Worm (Caenorhabditis elegans) whole organism, late embryonic: ENCODE data around the gene nhr-56.
"Not testable (repeated sequence)": the region's sequence is repeated elsewhere in the genome, so short reads cannot be mapped to it uniquely, and the experiment has no call there.

Experiments used
- C08G9.2 ChIP-seq: sonication (generic microtip); optimal IDR thresholded peaks from 2 replicates; lab custom pipeline; 2016; ENCODE audit warnings: mild to moderate bottlenecking, missing genetic modification characterization, moderate library complexity, missing compliant biosample characterization
- F13H6.1 ChIP-seq: sonication (generic microtip); optimal IDR thresholded peaks from 2 replicates; lab custom pipeline; 2016; ENCODE audit warnings: missing genetic modification characterization, missing compliant biosample characterization
- K09A11.1 ChIP-seq: sonication (generic microtip); optimal IDR thresholded peaks from 2 replicates; lab custom pipeline; 2017; ENCODE audit warnings: antibody characterized with exemption, mild to moderate bottlenecking, missing genetic modification characterization, missing compliant biosample characterization; ENCODE audit not compliant: insufficient read depth
- Y22D7AL.16 ChIP-seq: sonication (generic microtip); optimal IDR thresholded peaks from 2 replicates; lab custom pipeline; 2016; ENCODE audit warnings: missing genetic modification characterization, missing compliant biosample characterization
- ama-1 ChIP-seq: fragments of 150-350 bp; optimal IDR thresholded peaks from 2 replicates; lab custom pipeline; 2014
- ceh-14 ChIP-seq: sonication (generic microtip); optimal IDR thresholded peaks from 2 replicates; lab custom pipeline; 2016; ENCODE audit warnings: missing genotype, missing genetic modification characterization, missing compliant biosample characterization
- ceh-18 ChIP-seq: sonication (generic microtip); optimal IDR thresholded peaks from 2 replicates; lab custom pipeline; 2016; ENCODE audit warnings: missing genetic modification characterization, missing compliant biosample characterization
- ceh-22 ChIP-seq: sonication (generic microtip); optimal IDR thresholded peaks from 2 replicates; lab custom pipeline; 2017; ENCODE audit warnings: missing biosample characterization, missing genetic modification characterization
- ceh-30 ChIP-seq: fragments of 150-350 bp; optimal IDR thresholded peaks from 2 replicates; lab custom pipeline; 2014; ENCODE audit warnings: missing biosample characterization, missing genetic modification characterization
- ceh-34 ChIP-seq: sonication (generic microtip); optimal IDR thresholded peaks from 2 replicates; lab custom pipeline; 2016; ENCODE audit warnings: mild to moderate bottlenecking, missing genetic modification characterization, missing compliant biosample characterization
- ceh-48 ChIP-seq: sonication (generic microtip); optimal IDR thresholded peaks from 2 replicates; lab custom pipeline; 2016; ENCODE audit warnings: missing genetic modification characterization, inconsistent platforms, missing compliant biosample characterization
- ceh-6 ChIP-seq: fragments of 200-800 bp; sonication (Bioruptor generic); optimal IDR thresholded peaks from 2 replicates; lab custom pipeline; 2018; ENCODE audit warnings: mild to moderate bottlenecking, missing genetic modification characterization, missing compliant biosample characterization
- che-1 ChIP-seq: sonication (generic microtip); optimal IDR thresholded peaks from 2 replicates; lab custom pipeline; 2016; ENCODE audit warnings: mild to moderate bottlenecking, missing genetic modification characterization, missing compliant biosample characterization
- dve-1 ChIP-seq: sonication (generic microtip); optimal IDR thresholded peaks from 2 replicates; lab custom pipeline; 2017; ENCODE audit warnings: antibody characterized with exemption, mild to moderate bottlenecking, missing genetic modification characterization, missing compliant biosample characterization
- ets-4 ChIP-seq: sonication (generic microtip); optimal IDR thresholded peaks from 2 replicates; lab custom pipeline; 2016; ENCODE audit warnings: missing genetic modification characterization, missing compliant biosample characterization
- fax-1 ChIP-seq: sonication (generic microtip); optimal IDR thresholded peaks from 2 replicates; lab custom pipeline; 2016; ENCODE audit warnings: missing genotype, missing genetic modification characterization, missing compliant biosample characterization
- fkh-10 ChIP-seq: fragments of 150-350 bp; optimal IDR thresholded peaks from 2 replicates; lab custom pipeline; 2014; ENCODE audit warnings: missing biosample characterization, missing genetic modification reagents, missing genetic modification characterization
- gmeb-2 ChIP-seq: sonication (generic microtip); optimal IDR thresholded peaks from 2 replicates; lab custom pipeline; 2016; ENCODE audit warnings: missing genetic modification characterization, inconsistent platforms, missing compliant biosample characterization
- hlh-13 ChIP-seq: fragments of 200-800 bp; sonication (Bioruptor generic); optimal IDR thresholded peaks from 2 replicates; lab custom pipeline; 2018; ENCODE audit warnings: mild to moderate bottlenecking, missing genetic modification characterization, missing compliant biosample characterization
- hlh-15 ChIP-seq: sonication (generic microtip); optimal IDR thresholded peaks from 2 replicates; lab custom pipeline; 2016; ENCODE audit warnings: missing genetic modification characterization, missing compliant biosample characterization
- hlh-6 ChIP-seq: sonication (generic microtip); optimal IDR thresholded peaks from 2 replicates; lab custom pipeline; 2016; ENCODE audit warnings: missing genotype, missing genetic modification characterization, missing compliant biosample characterization
- lin-11 ChIP-seq: fragments of 200-800 bp; sonication (Bioruptor generic); optimal IDR thresholded peaks from 2 replicates; lab custom pipeline; 2018; ENCODE audit warnings: mild to moderate bottlenecking, missing genetic modification characterization, missing compliant biosample characterization
- mec-3 ChIP-seq: sonication (generic microtip); optimal IDR thresholded peaks from 2 replicates; lab custom pipeline; 2016; ENCODE audit warnings: borderline replicate concordance, missing genetic modification characterization, missing compliant biosample characterization
- odd-2 ChIP-seq: sonication (generic microtip); optimal IDR thresholded peaks from 2 replicates; lab custom pipeline; 2017; ENCODE audit warnings: antibody characterized with exemption, mild to moderate bottlenecking, missing genetic modification characterization, missing compliant biosample characterization
- pax-1 ChIP-seq: fragments of 150-350 bp; optimal IDR thresholded peaks from 2 replicates; lab custom pipeline; 2014; ENCODE audit warnings: missing biosample characterization, missing genetic modification characterization
- pha-4 ChIP-seq: fragments of 150-350 bp; optimal IDR thresholded peaks from 2 replicates; lab custom pipeline; 2018; ENCODE audit warnings: missing biosample characterization, missing genetic modification reagents, missing genetic modification characterization
- pqm-1 ChIP-seq: sonication (generic microtip); optimal IDR thresholded peaks from 2 replicates; lab custom pipeline; 2016; ENCODE audit warnings: missing genetic modification characterization, missing compliant biosample characterization
- ref-2 ChIP-seq: sonication (generic microtip); optimal IDR thresholded peaks from 2 replicates; lab custom pipeline; 2016; ENCODE audit warnings: missing genetic modification characterization, missing compliant biosample characterization
- rnt-1 ChIP-seq: sonication (generic microtip); optimal IDR thresholded peaks from 2 replicates; lab custom pipeline; 2016; ENCODE audit warnings: missing genetic modification characterization, missing compliant biosample characterization
- sox-2 ChIP-seq: fragments of 200-800 bp; sonication (Bioruptor generic); IDR thresholded peaks from 2 replicates; pipeline ENCODE4 v1.3.6; 2022; ENCODE audit warnings: missing genetic modification reagents, missing genetic modification characterization, missing compliant biosample characterization
- syd-9 ChIP-seq: sonication (generic microtip); optimal IDR thresholded peaks from 2 replicates; lab custom pipeline; 2016; ENCODE audit warnings: mild to moderate bottlenecking, missing genetic modification characterization, moderate library complexity, missing compliant biosample characterization
- tbx-7 ChIP-seq: sonication (generic microtip); optimal IDR thresholded peaks from 2 replicates; lab custom pipeline; 2016; ENCODE audit warnings: missing genotype, missing genetic modification characterization, missing compliant biosample characterization
- ttx-3 ChIP-seq: sonication (generic microtip); optimal IDR thresholded peaks from 2 replicates; lab custom pipeline; 2016; ENCODE audit warnings: missing genetic modification reagents, missing genetic modification characterization, missing compliant biosample characterization
- unc-3 ChIP-seq, 2 experiments: fragments of 200-800 bp in 1 of 2; sonication (Bioruptor generic) in 1 of 2; sonication (generic microtip) in 1 of 2; conservative IDR thresholded peaks in 1 of 2; optimal IDR thresholded peaks in 1 of 2; 2 replicates each; pipeline versions ENCODE4 v1.3.6 to Lab custom; 2016 to 2022; ENCODE audit warnings: missing compliant biosample characterization in 2 of 2, missing genetic modification characterization in 2 of 2, missing genetic modification reagents in 1 of 2
- unc-42 ChIP-seq: sonication (generic microtip); optimal IDR thresholded peaks from 2 replicates; lab custom pipeline; 2016; ENCODE audit warnings: missing genotype, missing genetic modification characterization, missing compliant biosample characterization
- unc-55 ChIP-seq: sonication (generic microtip); optimal IDR thresholded peaks from 2 replicates; lab custom pipeline; 2017; ENCODE audit warnings: missing biosample characterization, missing genetic modification reagents, missing genetic modification characterization
- zip-5 ChIP-seq: sonication (generic microtip); optimal IDR thresholded peaks from 2 replicates; lab custom pipeline; 2016; ENCODE audit warnings: missing genetic modification characterization, missing compliant biosample characterization
- ztf-16 ChIP-seq: sonication (generic microtip); optimal IDR thresholded peaks from 2 replicates; lab custom pipeline; 2017; ENCODE audit warnings: missing genetic modification characterization, missing compliant biosample characterization

nhr-56 gene

DNA sequence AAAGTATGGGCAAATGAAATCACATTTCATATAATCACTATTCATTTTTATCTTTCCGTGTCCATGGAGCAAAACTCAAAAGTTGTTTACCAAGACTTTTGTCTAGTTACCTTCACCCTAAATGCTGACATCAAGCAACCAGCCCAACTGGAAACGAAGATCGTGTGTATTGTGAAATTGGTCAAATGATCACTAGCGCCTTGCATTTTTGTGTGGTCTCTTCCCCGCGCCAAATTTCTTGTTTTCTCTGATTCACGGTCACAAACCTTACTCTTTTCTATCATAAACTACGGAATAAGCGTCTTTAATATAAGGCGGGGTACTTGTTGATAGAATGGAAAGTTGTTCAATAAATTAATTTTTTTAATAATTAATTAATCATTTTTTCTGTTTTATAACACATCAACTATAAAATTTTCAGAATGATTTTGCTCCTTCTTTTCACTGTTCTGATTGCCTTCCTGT lies 31.4 kb downstream of the nhr-56 start, which contains the start of gene cyp-33C7:
Gene cyp-33C7, plus strand, starts transcription at position 415 of the 465 bp plus-strand sequence.
- TF ChIP-seq F13H6.1 (tag; lab: Kevin White, UChicago) (no peak), ets-4 (tag; lab: Kevin White, UChicago) (no peak), fax-1 (no peak), ceh-18 (tag; lab: Kevin White, UChicago) (no peak), pax-1 (tag; lab: Kevin White, UChicago) (no peak), hlh-13 (no peak), hlh-15 (tag; lab: Kevin White, UChicago) (no peak), sox-2 (GFP tag; lab: Robert Waterston, UW) (no peak), rnt-1 (no peak)

DNA sequence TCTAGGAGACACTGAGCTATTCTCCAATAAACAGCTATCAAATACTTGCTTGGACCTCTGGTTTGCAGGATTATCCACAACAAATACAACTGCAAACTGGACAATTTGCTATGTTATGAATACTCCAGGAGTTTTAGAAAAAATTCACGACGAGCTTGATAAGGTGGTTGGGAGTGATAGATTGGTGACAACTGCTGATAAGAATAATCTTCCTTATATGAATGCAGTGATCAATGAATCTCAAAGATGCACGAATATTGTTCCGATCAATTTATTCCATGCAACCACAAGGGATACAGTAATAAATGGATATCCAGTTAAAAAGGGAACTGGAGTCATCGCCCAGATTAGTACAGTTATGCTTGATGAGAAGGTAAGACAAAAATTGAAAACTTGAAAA lies 33.0 kb downstream of the nhr-56 start:
- TF ChIP-seq K09A11.1 (no peak), che-1 (tag; lab: Kevin White, UChicago) (no peak), ceh-6 (GFP tag; lab: Kevin White, UChicago) (no peak), ets-4 (tag; lab: Kevin White, UChicago) (no peak), ceh-30 (tag; lab: Kevin White, UChicago) (no peak), ama-1 (lab: Kevin White, UChicago) (no peak), ceh-48 (no peak), odd-2 (tag; lab: Kevin White, UChicago) (no peak), tbx-7 (tag; lab: Kevin White, UChicago) (no peak), ceh-34 (tag; lab: Kevin White, UChicago) (no peak), fkh-10 (GFP tag; lab: Kevin White, UChicago) (no peak), unc-3 (GFP tag; conservative IDR thresholded peaks at IDR 0.05; lab: Robert Waterston, UW) (no peak), unc-3 (tag; optimal IDR thresholded peaks at IDR 0.05; lab: Kevin White, UChicago) (no peak), ztf-16 (tag; lab: Kevin White, UChicago) (no peak), hlh-6 (no peak), hlh-13 (no peak), ceh-14 (tag; lab: Kevin White, UChicago) (no peak), syd-9 (tag; lab: Kevin White, UChicago) (no peak), gmeb-2 (tag; lab: Kevin White, UChicago) (no peak)

DNA sequence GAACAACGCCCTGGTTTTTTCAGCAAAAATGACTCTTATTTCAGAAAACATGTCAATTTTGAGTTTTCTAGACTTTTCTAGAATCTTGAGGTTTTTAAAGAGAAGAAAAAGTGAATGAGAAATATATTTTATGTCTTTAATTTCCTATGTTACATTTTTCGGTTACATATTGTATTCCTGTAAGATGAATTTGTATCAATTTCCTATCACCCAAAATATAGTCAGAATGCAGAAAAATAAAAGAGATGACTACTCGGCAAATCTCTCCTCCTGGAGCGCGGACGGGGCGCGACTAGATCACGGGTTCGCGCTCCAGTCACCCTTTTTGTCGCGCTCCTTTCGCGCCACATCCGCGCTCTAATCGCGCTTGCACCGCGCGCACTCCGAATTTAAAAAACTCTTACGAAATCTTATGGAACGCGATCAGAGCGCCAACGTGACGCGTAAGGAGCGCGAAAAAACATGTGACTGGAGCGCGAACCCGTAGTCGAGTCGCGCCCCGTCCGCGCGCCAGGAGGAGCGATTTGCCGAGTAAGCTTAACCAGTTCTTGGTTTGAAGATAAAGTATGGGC lies 35.8 kb downstream of the nhr-56 start, which contains the start of gene str-253:
Gene str-253, minus strand, starts transcription at position 51 of the 572 bp plus-strand sequence.
- no peak for TF ChIP-seq dve-1
- TF ChIP-seq pqm-1 (tag; lab: Kevin White, UChicago), result no peak
- TF ChIP-seq C08G9.2 (tag; lab: Kevin White, UChicago), result no peak
- no peak for TF ChIP-seq Y22D7AL.16 (tag; lab: Kevin White, UChicago)
- TF ChIP-seq, all 69 proteins: peak for 0

DNA sequence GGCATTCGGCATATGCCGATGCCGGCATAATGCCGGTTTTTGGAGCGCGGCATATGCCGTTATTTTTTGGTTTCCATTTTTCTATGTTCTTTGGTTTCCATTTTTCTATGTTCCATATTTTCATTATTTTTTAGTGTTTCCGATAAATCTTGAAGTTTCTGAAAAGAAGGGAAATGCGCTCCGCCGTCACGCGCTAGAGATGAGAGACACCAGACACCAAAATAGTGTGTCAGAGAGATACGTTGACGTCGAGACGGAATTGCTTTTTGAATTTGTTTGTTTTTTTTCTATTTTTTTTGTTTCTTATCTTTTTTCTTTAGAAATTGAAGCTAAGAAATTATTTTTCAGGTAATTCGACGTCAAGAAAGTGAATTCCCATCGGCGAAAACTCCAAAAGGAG lies 36.4 kb downstream of the nhr-56 start, which contains the start of gene F41B5.1:
Gene F41B5.1, plus strand, starts transcription at position 343 of the 400 bp plus-strand sequence.
- not testable (repeated sequence) for TF ChIP-seq unc-55, hlh-13, ref-2

DNA sequence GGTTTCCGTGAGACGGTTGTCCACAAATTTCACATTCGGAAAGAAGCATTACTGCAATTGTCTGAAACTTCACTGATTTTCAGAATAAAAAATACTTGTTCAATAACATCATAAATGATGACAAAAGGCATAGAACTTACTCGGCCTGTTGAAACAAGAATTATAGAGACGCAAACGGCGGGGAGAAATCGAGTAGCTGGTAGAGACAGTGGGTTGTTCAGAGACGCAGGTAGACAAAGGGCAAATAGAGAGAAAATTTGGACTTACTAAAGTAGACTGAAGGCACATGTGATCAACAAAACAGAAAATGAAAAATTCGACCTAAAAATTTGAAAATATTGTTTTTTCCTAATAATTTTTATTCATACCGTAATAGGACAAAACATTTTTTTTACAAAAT lies 40.9 kb downstream of the nhr-56 start, which contains the start of gene nhr-182:
Gene nhr-182, minus strand, starts transcription at position 178 of the 400 bp plus-strand sequence.
- no peak for TF ChIP-seq F13H6.1 (tag; lab: Kevin White, UChicago)

DNA sequence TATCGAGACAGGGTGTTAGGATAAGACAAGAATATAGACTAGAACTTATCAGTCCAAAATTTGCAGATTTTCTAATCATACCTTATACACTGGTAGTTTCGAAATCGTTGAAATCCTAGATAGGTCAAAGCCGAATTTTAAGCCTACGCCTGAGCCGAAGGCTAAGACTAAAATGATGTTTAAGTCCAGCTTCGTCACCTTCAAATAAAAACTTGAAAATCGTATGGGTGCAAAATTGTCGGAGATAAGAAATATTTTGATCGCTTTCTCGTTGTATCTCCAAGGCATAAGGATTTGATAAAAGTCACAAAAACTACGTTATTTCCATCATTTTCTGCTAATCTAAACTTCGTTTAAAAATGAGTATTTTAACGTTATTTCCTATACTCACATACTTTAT lies 41.9 kb downstream of the nhr-56 start, which contains the start of gene F41B5.12:
Gene F41B5.12, plus strand, starts transcription at position 301 of the 400 bp plus-strand sequence.
- no peak for TF ChIP-seq ceh-34 (tag; lab: Kevin White, UChicago)
- TF ChIP-seq hlh-15 (tag; lab: Kevin White, UChicago), result no peak
- no peak for TF ChIP-seq dve-1
- TF ChIP-seq ttx-3, result no peak
- no peak for TF ChIP-seq pqm-1 (tag; lab: Kevin White, UChicago)
- TF ChIP-seq lin-11 (tag; lab: Kevin White, UChicago), result no peak
- TF ChIP-seq ceh-18 (tag; lab: Kevin White, UChicago), result no peak
- no peak for TF ChIP-seq mec-3 (tag; lab: Kevin White, UChicago)
- no peak for TF ChIP-seq hlh-13
- no peak for TF ChIP-seq zip-5 (tag; lab: Kevin White, UChicago)
- no peak for TF ChIP-seq Y22D7AL.16 (tag; lab: Kevin White, UChicago)
- TF ChIP-seq ceh-22 (tag; lab: Kevin White, UChicago), result no peak
- TF ChIP-seq pha-4, result no peak
- TF ChIP-seq gmeb-2 (tag; lab: Kevin White, UChicago), result no peak
- no peak for TF ChIP-seq unc-42 (tag; lab: Kevin White, UChicago)
